Worm (Caenorhabditis elegans) whole organism, L2 larva: ENCODE measurements around the gene ttc-39B.

ENCODE experiments used
- C34F6.9 ChIP-seq: fragments of 150-350 bp; optimal IDR thresholded peaks from 2 replicates; lab custom pipeline; 2014; ENCODE audit warnings: missing biosample characterization, missing genetic modification characterization
- F13H6.1 ChIP-seq: sonication (generic microtip); optimal IDR thresholded peaks from 2 replicates; lab custom pipeline; 2016; ENCODE audit warnings: missing genetic modification characterization, missing compliant biosample characterization
- R02D3.7 ChIP-seq: fragments of 150-350 bp; optimal IDR thresholded peaks from 2 replicates; lab custom pipeline; 2014; ENCODE audit warnings: missing biosample characterization, missing genetic modification characterization
- Y55F3AM.14 ChIP-seq: fragments of 200-800 bp; sonication (Bioruptor generic); optimal IDR thresholded peaks from 2 replicates; lab custom pipeline; 2018; ENCODE audit warnings: mild to moderate bottlenecking, missing genetic modification characterization, missing compliant biosample characterization
- ZK546.5 ChIP-seq: sonication (generic microtip); optimal IDR thresholded peaks from 2 replicates; lab custom pipeline; 2017; ENCODE audit warnings: missing biosample characterization, missing genetic modification characterization
- alr-1 ChIP-seq: fragments of 150-350 bp; optimal IDR thresholded peaks from 2 replicates; lab custom pipeline; 2014; ENCODE audit warnings: missing biosample characterization, missing genetic modification characterization
- aly-2 ChIP-seq: fragments of 150-350 bp; optimal IDR thresholded peaks from 2 replicates; lab custom pipeline; 2014; ENCODE audit warnings: missing biosample characterization, missing genetic modification characterization
- ama-1 ChIP-seq: fragments of 150-350 bp; optimal IDR thresholded peaks from 2 replicates; lab custom pipeline; 2018; ENCODE audit warnings: inconsistent platforms
- blmp-1 ChIP-seq: sonication (generic microtip); optimal IDR thresholded peaks from 2 replicates; lab custom pipeline; 2017; ENCODE audit warnings: missing genetic modification characterization, mild to moderate bottlenecking, missing compliant biosample characterization, antibody characterized with exemption, moderate library complexity; ENCODE audit not compliant: insufficient read depth
- ceh-16 ChIP-seq: fragments of 150-350 bp; optimal IDR thresholded peaks from 2 replicates; lab custom pipeline; 2014; ENCODE audit warnings: missing biosample characterization, missing genetic modification characterization
- ceh-82 ChIP-seq: fragments of 150-350 bp; optimal IDR thresholded peaks from 2 replicates; lab custom pipeline; 2014; ENCODE audit warnings: missing biosample characterization, missing genetic modification characterization
- crh-2 ChIP-seq: sonication (generic microtip); optimal IDR thresholded peaks from 2 replicates; lab custom pipeline; 2017; ENCODE audit warnings: missing biosample characterization, missing genetic modification characterization
- dmd-4 ChIP-seq: sonication (generic microtip); optimal IDR thresholded peaks from 2 replicates; lab custom pipeline; 2017; ENCODE audit warnings: missing biosample characterization, missing genetic modification characterization
- egl-27 ChIP-seq: sonication (generic microtip); optimal IDR thresholded peaks from 3 replicates; lab custom pipeline; 2017; ENCODE audit warnings: missing biosample characterization, missing genetic modification reagents, missing genetic modification characterization
- elt-1 ChIP-seq: fragments of 150-350 bp; optimal IDR thresholded peaks from 2 replicates; lab custom pipeline; 2014; ENCODE audit warnings: missing biosample characterization, missing genetic modification characterization
- fos-1 ChIP-seq: fragments of 150-350 bp; optimal IDR thresholded peaks from 2 replicates; lab custom pipeline; 2014; ENCODE audit warnings: missing biosample characterization, missing genetic modification characterization
- gmeb-1 ChIP-seq: fragments of 150-350 bp; optimal IDR thresholded peaks from 2 replicates; lab custom pipeline; 2014; ENCODE audit warnings: missing biosample characterization, missing genetic modification characterization
- lin-11 ChIP-seq: fragments of 150-350 bp; sonication (generic microtip); optimal IDR thresholded peaks from 2 replicates; lab custom pipeline; 2014; ENCODE audit warnings: missing biosample characterization, missing genetic modification characterization, inconsistent platforms, mixed read lengths
- lin-13 ChIP-seq: fragments of 150-350 bp; optimal IDR thresholded peaks from 2 replicates; lab custom pipeline; 2014; ENCODE audit warnings: missing biosample characterization, missing genetic modification reagents, missing genetic modification characterization
- lin-39 ChIP-seq: fragments of 150-350 bp; optimal IDR thresholded peaks from 2 replicates; lab custom pipeline; 2014; ENCODE audit warnings: missing biosample characterization, missing genetic modification reagents, missing genetic modification characterization
- lsy-2 ChIP-seq, 2 experiments: fragments of 150-350 bp in 1 of 2; sonication (generic microtip) in 1 of 2; optimal IDR thresholded peaks; 2 replicates each; lab custom pipeline; 2014 to 2017; ENCODE audit warnings: missing biosample characterization in 2 of 2, missing genetic modification characterization in 2 of 2
- mab-5 ChIP-seq: fragments of 150-350 bp; optimal IDR thresholded peaks from 2 replicates; lab custom pipeline; 2014; ENCODE audit warnings: missing biosample characterization, missing genetic modification characterization
- mbf-1 ChIP-seq: sonication (generic microtip); optimal IDR thresholded peaks from 2 replicates; lab custom pipeline; 2017; ENCODE audit warnings: missing biosample characterization, missing genetic modification characterization
- mdl-1 ChIP-seq, 2 experiments: fragments of 150-350 bp in 1 of 2; sonication (generic microtip) in 1 of 2; optimal IDR thresholded peaks; 2 replicates each; lab custom pipeline; 2017; ENCODE audit warnings: missing biosample characterization in 2 of 2, missing genetic modification characterization in 2 of 2
- nhr-10 ChIP-seq: sonication (generic microtip); optimal IDR thresholded peaks from 2 replicates; lab custom pipeline; 2017; ENCODE audit warnings: missing biosample characterization, missing genetic modification characterization
- nhr-11 ChIP-seq: fragments of 150-350 bp; optimal IDR thresholded peaks from 2 replicates; lab custom pipeline; 2014; ENCODE audit warnings: missing biosample characterization, missing genetic modification characterization
- nhr-12 ChIP-seq: fragments of 150-350 bp; optimal IDR thresholded peaks from 2 replicates; lab custom pipeline; 2014; ENCODE audit warnings: missing biosample characterization, missing genetic modification characterization
- nhr-129 ChIP-seq: fragments of 150-350 bp; optimal IDR thresholded peaks from 2 replicates; lab custom pipeline; 2014; ENCODE audit warnings: missing biosample characterization, missing genetic modification characterization
- nhr-21 ChIP-seq: fragments of 150-350 bp; optimal IDR thresholded peaks from 2 replicates; lab custom pipeline; 2014; ENCODE audit warnings: missing biosample characterization, missing genetic modification characterization
- nhr-23 ChIP-seq: fragments of 150-350 bp; optimal IDR thresholded peaks from 2 replicates; lab custom pipeline; 2014; ENCODE audit warnings: missing biosample characterization, missing genetic modification reagents, missing genetic modification characterization
- nhr-237 ChIP-seq: fragments of 150-350 bp; optimal IDR thresholded peaks from 2 replicates; lab custom pipeline; 2014; ENCODE audit warnings: missing biosample characterization, missing genetic modification characterization
- nhr-25 ChIP-seq: fragments of 150-350 bp; sonication (generic microtip); optimal IDR thresholded peaks from 3 replicates; lab custom pipeline; 2014; ENCODE audit warnings: missing biosample characterization, missing genetic modification characterization
- nhr-6 ChIP-seq: fragments of 150-350 bp; optimal IDR thresholded peaks from 2 replicates; lab custom pipeline; 2014; ENCODE audit warnings: missing biosample characterization, missing genetic modification characterization
- nhr-77 ChIP-seq: fragments of 150-350 bp; optimal IDR thresholded peaks from 2 replicates; lab custom pipeline; 2014; ENCODE audit warnings: missing biosample characterization, missing genetic modification characterization
- peb-1 ChIP-seq: fragments of 150-350 bp; optimal IDR thresholded peaks from 2 replicates; lab custom pipeline; 2014; ENCODE audit warnings: missing biosample characterization, missing genetic modification characterization
- sem-4 ChIP-seq: fragments of 150-350 bp; optimal IDR thresholded peaks from 2 replicates; lab custom pipeline; 2014; ENCODE audit warnings: missing biosample characterization, missing genetic modification reagents, missing genetic modification characterization
- skn-1 ChIP-seq: sonication (generic microtip); optimal IDR thresholded peaks from 2 replicates; lab custom pipeline; 2017; ENCODE audit warnings: missing biosample characterization, missing genetic modification characterization
- sma-3 ChIP-seq: sonication (generic microtip); optimal IDR thresholded peaks from 2 replicates; lab custom pipeline; 2016; ENCODE audit warnings: missing genetic modification reagents, missing genetic modification characterization, missing compliant biosample characterization
- sma-9 ChIP-seq, 2 experiments: fragments of 150-350 bp in 1 of 2; sonication (generic microtip) in 1 of 2; optimal IDR thresholded peaks; 2 replicates each; lab custom pipeline; 2014 to 2016; ENCODE audit warnings: missing genetic modification characterization in 2 of 2, mild to moderate bottlenecking in 1 of 2, missing biosample characterization in 1 of 2, missing compliant biosample characterization in 1 of 2, missing genetic modification reagents in 1 of 2, moderate library complexity in 1 of 2
- snpc-4 ChIP-seq: fragments of 150-350 bp; optimal IDR thresholded peaks from 2 replicates; lab custom pipeline; 2014; ENCODE audit warnings: missing biosample characterization, missing genetic modification characterization
- unc-39 ChIP-seq: fragments of 150-350 bp; optimal IDR thresholded peaks from 2 replicates; lab custom pipeline; 2014; ENCODE audit warnings: missing biosample characterization, missing genetic modification characterization
- unc-55 ChIP-seq: fragments of 150-350 bp; sonication (generic microtip); optimal IDR thresholded peaks from 3 replicates; lab custom pipeline; 2014; ENCODE audit warnings: missing biosample characterization, missing genetic modification reagents, missing genetic modification characterization
- unc-62 ChIP-seq: fragments of 150-350 bp; optimal IDR thresholded peaks from 2 replicates; lab custom pipeline; 2014; ENCODE audit warnings: missing biosample characterization, missing genetic modification reagents, missing genetic modification characterization
- zag-1 ChIP-seq: fragments of 150-350 bp; optimal IDR thresholded peaks from 2 replicates; lab custom pipeline; 2014; ENCODE audit warnings: missing biosample characterization, missing genetic modification characterization
- ztf-1 ChIP-seq: fragments of 200-800 bp; sonication (Bioruptor generic); conservative IDR thresholded peaks from 2 replicates; pipeline ENCODE4 v1.3.6; 2022; ENCODE audit warnings: missing genetic modification characterization, missing compliant biosample characterization
- ztf-11 ChIP-seq: sonication (generic microtip); optimal IDR thresholded peaks from 2 replicates; lab custom pipeline; 2017; ENCODE audit warnings: missing biosample characterization, missing genetic modification characterization
- ztf-4 ChIP-seq: fragments of 150-350 bp; optimal IDR thresholded peaks from 2 replicates; lab custom pipeline; 2014; ENCODE audit warnings: missing biosample characterization, missing genetic modification characterization

ttc-39B gene

DNA sequence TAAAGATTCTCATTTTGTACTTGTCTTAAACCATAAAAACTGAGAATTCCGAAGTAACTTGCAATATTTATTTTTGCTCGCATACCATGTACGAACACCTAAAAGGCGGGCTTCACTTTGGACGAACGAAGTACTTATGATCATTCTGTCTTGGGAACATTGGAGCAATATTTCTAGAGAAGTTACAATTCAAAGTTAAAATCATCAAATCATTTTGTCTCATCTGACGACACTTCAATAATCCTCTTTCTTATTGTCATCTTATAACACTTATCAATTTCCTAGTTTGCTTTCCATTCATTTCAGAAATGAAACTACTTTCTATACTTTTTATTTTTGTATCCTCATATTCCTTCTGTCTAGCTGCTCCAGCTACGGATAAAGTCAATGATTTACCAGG lies 32.9 kb upstream of the ttc-39B start, which contains the start of gene ctsa-4.1:
Gene ctsa-4.1, plus strand, starts transcription at position 301 of the 400 bp plus-strand sequence.
- TF ChIP-seq nhr-21 (tag; lab: Kevin White, UChicago) (no peak), lin-13 (GFP tag; lab: Kevin White, UChicago) (no peak), nhr-10 (no peak)

DNA sequence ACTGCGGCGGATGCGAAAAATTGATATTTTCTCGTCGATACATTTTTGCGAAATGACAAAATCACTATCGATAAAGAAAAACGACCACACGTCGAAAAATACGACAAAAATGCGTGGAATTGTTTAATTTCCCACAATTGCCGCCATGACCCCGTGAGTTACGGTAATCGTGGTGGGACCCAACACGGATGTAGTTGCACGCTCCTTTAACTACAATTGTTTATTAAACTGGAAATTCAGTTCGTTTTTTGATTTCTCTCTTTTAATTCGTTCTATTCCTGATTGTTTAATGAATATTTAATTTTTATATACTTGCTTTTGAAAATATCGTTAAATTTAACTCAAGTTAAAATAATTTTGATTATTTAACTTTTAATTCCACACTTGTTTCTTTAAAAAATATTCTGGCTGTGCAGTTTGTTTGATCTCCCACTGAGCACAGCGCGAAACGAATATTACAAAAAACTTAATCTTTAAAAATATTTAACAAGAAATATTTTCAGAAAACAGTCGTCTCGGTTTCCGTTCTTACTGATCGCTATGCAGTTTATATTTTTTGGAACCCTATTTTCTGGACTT lies 31.5 kb upstream of the ttc-39B start, which contains the start of the genes ani-2 and clec-88:
Gene ani-2, minus strand, starts transcription at position 131 of the 579 bp plus-strand sequence.
Gene clec-88, plus strand, starts transcription at position 486 of the 579 bp plus-strand sequence.
- TF ChIP-seq sem-4 (tag; lab: Kevin White, UChicago) (no peak), egl-27 (tag; lab: Kevin White, UChicago) (no peak), sma-3 (no peak), peb-1 (tag; lab: Kevin White, UChicago) (no peak), mbf-1 (tag; lab: Kevin White, UChicago) (no peak), ztf-1 (GFP tag; lab: Robert Waterston, UW) (no peak), sma-9 (GFP tag; optimal IDR thresholded peaks at IDR 0.05; lab: Kevin White, UChicago) (no peak), sma-9 (tag; optimal IDR thresholded peaks at IDR 0.05; lab: Kevin White, UChicago) (no peak), nhr-11 (no peak), nhr-129 (tag; lab: Kevin White, UChicago) (no peak)

DNA sequence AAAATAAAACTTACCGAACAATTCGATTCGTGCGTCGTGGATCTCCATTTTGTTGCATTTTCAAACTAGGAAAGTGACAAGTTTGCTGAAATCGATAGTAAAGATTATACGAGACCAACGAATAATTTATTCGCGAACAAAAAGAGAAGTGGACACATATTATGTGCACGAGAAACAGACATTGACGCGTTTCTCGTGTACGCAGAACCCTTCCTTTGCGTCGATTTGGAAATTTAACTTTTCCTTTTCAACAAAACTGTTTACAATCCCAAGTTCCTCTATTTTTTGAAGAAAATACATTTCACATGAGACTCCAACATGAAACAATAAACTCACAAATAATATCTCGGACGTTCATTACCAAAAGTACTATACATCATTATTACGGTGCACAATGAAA lies 27.0 kb upstream of the ttc-39B start, which contains the start of gene K10B2.4:
Gene K10B2.4, minus strand, starts transcription at position 138 of the 400 bp plus-strand sequence.
- TF ChIP-seq unc-55 (GFP tag; lab: Kevin White, UChicago): peak; percentile 81
- TF ChIP-seq ztf-4: no peak
- peak; percentile 23 to 87 for TF ChIP-seq lsy-2 (tag; optimal IDR thresholded peaks at IDR 0.05; lab: Kevin White, UChicago)
- TF ChIP-seq snpc-4 (tag; lab: Kevin White, UChicago): peak; percentile 46
- TF ChIP-seq R02D3.7: no peak
- TF ChIP-seq nhr-23: no peak
- TF ChIP-seq nhr-129 (tag; lab: Kevin White, UChicago): peak; percentile 86
- no peak for TF ChIP-seq egl-27 (tag; lab: Kevin White, UChicago)
- TF ChIP-seq nhr-6 (tag; lab: Kevin White, UChicago): peak; percentile 68
- peak; percentile 21 for TF ChIP-seq ceh-16
- TF ChIP-seq aly-2 (tag; lab: Kevin White, UChicago): no peak
- no peak for TF ChIP-seq dmd-4
- TF ChIP-seq zag-1 (tag; lab: Kevin White, UChicago): no peak
- TF ChIP-seq lin-13 (GFP tag; lab: Kevin White, UChicago): peak; percentile 65
- no peak for TF ChIP-seq ceh-82 (tag; lab: Kevin White, UChicago)
- no peak for TF ChIP-seq nhr-77 (tag; lab: Kevin White, UChicago)
- peak; percentile 33 for TF ChIP-seq sem-4 (tag; lab: Kevin White, UChicago)
- TF ChIP-seq unc-39 (tag; lab: Kevin White, UChicago): no peak
- peak; percentile 70 for TF ChIP-seq sma-3
- TF ChIP-seq nhr-11: no peak
- TF ChIP-seq fos-1 (tag; lab: Kevin White, UChicago): peak; percentile 44
- peak; percentile 79 for TF ChIP-seq C34F6.9 (tag; lab: Kevin White, UChicago)
- TF ChIP-seq nhr-21 (tag; lab: Kevin White, UChicago): peak; percentile 40
- peak; percentile 73 for TF ChIP-seq sma-9 (GFP tag; optimal IDR thresholded peaks at IDR 0.05; lab: Kevin White, UChicago)
- no peak for TF ChIP-seq sma-9 (tag; optimal IDR thresholded peaks at IDR 0.05; lab: Kevin White, UChicago)
- no peak for TF ChIP-seq peb-1 (tag; lab: Kevin White, UChicago)
- no peak for TF ChIP-seq alr-1 (tag; lab: Kevin White, UChicago)
- TF ChIP-seq ztf-11 (tag; lab: Kevin White, UChicago): no peak
- TF ChIP-seq mdl-1 (tag; optimal IDR thresholded peaks at IDR 0.05; lab: Kevin White, UChicago): no peak
- peak; percentile 37 for TF ChIP-seq F13H6.1
- TF ChIP-seq skn-1: no peak
- TF ChIP-seq lin-39 (tag; lab: Kevin White, UChicago): no peak
- no peak for TF ChIP-seq elt-1 (tag; lab: Kevin White, UChicago)
- TF ChIP-seq gmeb-1 (tag; lab: Kevin White, UChicago): peak; percentile 76
- no peak for TF ChIP-seq nhr-237 (tag; lab: Kevin White, UChicago)
- TF ChIP-seq nhr-12 (tag; lab: Kevin White, UChicago): no peak
- TF ChIP-seq nhr-10: no peak
- peak; percentile 40 for TF ChIP-seq mab-5 (tag; lab: Kevin White, UChicago)
- TF ChIP-seq ztf-1 (GFP tag; lab: Robert Waterston, UW): no peak
- TF ChIP-seq nhr-25 (tag; lab: Kevin White, UChicago): peak; percentile 78
- TF ChIP-seq ZK546.5 (tag; lab: Kevin White, UChicago): no peak
- no peak for TF ChIP-seq unc-62
- TF ChIP-seq blmp-1 (tag; lab: Kevin White, UChicago): no peak
- TF ChIP-seq lin-11 (tag; lab: Kevin White, UChicago): no peak
- no peak for TF ChIP-seq mbf-1 (tag; lab: Kevin White, UChicago)
- no peak for TF ChIP-seq Y55F3AM.14 (GFP tag; lab: Kevin White, UChicago)
- TF ChIP-seq ama-1 (lab: Kevin White, UChicago): no peak
- peak; percentile 75 for TF ChIP-seq crh-2 (tag; lab: Kevin White, UChicago)
